Fruit fly (Drosophila melanogaster) whole organism, embryonic: ENCODE data around the gene Ppm1.

Source experiments
- ATbp ChIP-seq: fragments of 200-800 bp; sonication (Bioruptor generic); optimal IDR thresholded peaks from 2 replicates; lab custom pipeline; 2017; ENCODE audit warnings: missing biosample characterization, mild to moderate bottlenecking, missing genetic modification characterization, missing genetic modification reagents
- Asciz ChIP-seq: fragments of 200-800 bp; sonication (Bioruptor generic); optimal IDR thresholded peaks from 2 replicates; lab custom pipeline; 2017; ENCODE audit warnings: missing biosample characterization, mild to moderate bottlenecking, missing genetic modification characterization, missing genetic modification reagents
- B-H2 ChIP-seq: fragments of 200-800 bp; sonication (Bioruptor generic); optimal IDR thresholded peaks from 2 replicates; lab custom pipeline; 2018; ENCODE audit warnings: missing biosample characterization, mild to moderate bottlenecking, missing genetic modification characterization
- CG11456 ChIP-seq: fragments of 200-800 bp; sonication (Bioruptor generic); IDR thresholded peaks from 3 replicates; pipeline ENCODE4 v1.3.6; 2022; ENCODE audit warnings: missing biosample characterization, missing genetic modification characterization
- CG11695 ChIP-seq: fragments of 200-800 bp; sonication (Bioruptor generic); IDR thresholded peaks from 3 replicates; pipeline ENCODE4 v1.3.6; 2022; ENCODE audit warnings: missing biosample characterization, missing genetic modification characterization
- CG12071 ChIP-seq: fragments of 200-800 bp; sonication (Bioruptor generic); optimal IDR thresholded peaks from 3 replicates; lab custom pipeline; 2018; ENCODE audit warnings: missing biosample characterization, mild to moderate bottlenecking, missing genetic modification characterization
- CG12769 ChIP-seq: fragments of 200-800 bp; sonication (Bioruptor generic); optimal IDR thresholded peaks from 2 replicates; lab custom pipeline; 2019; ENCODE audit warnings: missing biosample characterization, mild to moderate bottlenecking, missing genetic modification characterization, moderate library complexity
- CG13296 ChIP-seq: fragments of 200-800 bp; sonication (Bioruptor generic); optimal IDR thresholded peaks from 3 replicates; lab custom pipeline; 2018; ENCODE audit warnings: missing biosample characterization, mild to moderate bottlenecking, missing genetic modification characterization
- CG13894 ChIP-seq: fragments of 200-800 bp; sonication (Bioruptor generic); optimal IDR thresholded peaks from 3 replicates; lab custom pipeline; 2018; ENCODE audit warnings: missing biosample characterization, mild to moderate bottlenecking, missing genetic modification characterization, moderate library complexity
- CG14441 ChIP-seq: fragments of 200-800 bp; sonication (Bioruptor generic); IDR thresholded peaks from 2 replicates; pipeline ENCODE4 v1.3.6; 2022; ENCODE audit warnings: missing biosample characterization, missing genetic modification characterization
- CG1603 ChIP-seq: fragments of 200-800 bp; sonication (Bioruptor generic); optimal IDR thresholded peaks from 2 replicates; lab custom pipeline; 2019; ENCODE audit warnings: missing biosample characterization, mild to moderate bottlenecking, missing genetic modification characterization, moderate library complexity
- CG16813 ChIP-seq: fragments of 200-800 bp; sonication (Bioruptor generic); IDR thresholded peaks from 3 replicates; pipeline ENCODE4 v1.3.6; 2022; ENCODE audit warnings: missing biosample characterization, missing genetic modification characterization; ENCODE audit not compliant: partially characterized antibody
- CG1792 ChIP-seq: fragments of 200-800 bp; sonication (Bioruptor generic); optimal IDR thresholded peaks from 2 replicates; lab custom pipeline; 2016; ENCODE audit warnings: missing biosample characterization, missing genetic modification characterization
- CG32772 ChIP-seq: fragments of 200-800 bp; sonication (Bioruptor generic); IDR thresholded peaks from 2 replicates; pipeline ENCODE4 v1.3.6; 2022; ENCODE audit warnings: missing biosample characterization, missing genetic modification characterization
- CG3281 ChIP-seq: fragments of 200-800 bp; sonication (Bioruptor generic); optimal IDR thresholded peaks from 3 replicates; lab custom pipeline; 2017; ENCODE audit warnings: missing biosample characterization, mild to moderate bottlenecking, missing genetic modification characterization
- CG33557 ChIP-seq: fragments of 200-800 bp; sonication (Bioruptor generic); optimal IDR thresholded peaks from 2 replicates; lab custom pipeline; 2019; ENCODE audit warnings: missing biosample characterization, mild to moderate bottlenecking, missing genetic modification characterization, moderate library complexity
- CG3838 ChIP-seq: fragments of 200-800 bp; sonication (Bioruptor generic); optimal IDR thresholded peaks from 3 replicates; lab custom pipeline; 2016; ENCODE audit warnings: missing biosample characterization, missing genetic modification characterization
- CG6683 ChIP-seq: fragments of 200-800 bp; sonication (Bioruptor generic); optimal IDR thresholded peaks from 2 replicates; lab custom pipeline; 2017; ENCODE audit warnings: missing biosample characterization, mild to moderate bottlenecking, missing genetic modification characterization, missing genetic modification reagents
- CG6765 ChIP-seq: fragments of 200-800 bp; sonication (Bioruptor generic); optimal IDR thresholded peaks from 3 replicates; lab custom pipeline; 2017; ENCODE audit warnings: missing biosample characterization, mild to moderate bottlenecking, missing genetic modification characterization
- CG7987 ChIP-seq: fragments of 200-800 bp; sonication (Bioruptor generic); optimal IDR thresholded peaks from 2 replicates; lab custom pipeline; 2018; ENCODE audit warnings: missing biosample characterization, mild to moderate bottlenecking, missing genetic modification characterization, moderate library complexity
- CrebB ChIP-seq: fragments of 200-800 bp; sonication (Bioruptor generic); optimal IDR thresholded peaks from 3 replicates; lab custom pipeline; 2018; ENCODE audit warnings: missing biosample characterization, mild to moderate bottlenecking, missing genetic modification characterization
- Dfd ChIP-seq, 2 experiments: fragments of >200 bp; optimal IDR thresholded peaks; 2 replicates each; lab custom pipeline; 2017; ENCODE audit warnings: missing biosample characterization in 2 of 2, missing genetic modification characterization in 2 of 2
- HHEX ChIP-seq: fragments of 200-800 bp; sonication (Bioruptor generic); optimal IDR thresholded peaks from 3 replicates; lab custom pipeline; 2017; ENCODE audit warnings: missing biosample characterization, mild to moderate bottlenecking, missing genetic modification characterization, missing genetic modification reagents
- Hey ChIP-seq: fragments of 200-800 bp; sonication (Bioruptor generic); optimal IDR thresholded peaks from 3 replicates; lab custom pipeline; 2018; ENCODE audit warnings: missing biosample characterization, mild to moderate bottlenecking, missing genetic modification characterization
- Hmr ChIP-seq: fragments of 200-800 bp; sonication (Bioruptor generic); optimal IDR thresholded peaks from 3 replicates; lab custom pipeline; 2017; ENCODE audit warnings: mild to moderate bottlenecking, missing biosample characterization, missing genetic modification reagents, missing genetic modification characterization
- MTF-1 ChIP-seq: fragments of 200-800 bp; sonication (Bioruptor generic); optimal IDR thresholded peaks from 2 replicates; lab custom pipeline; 2018; ENCODE audit warnings: missing biosample characterization, mild to moderate bottlenecking, missing genetic modification characterization, borderline replicate concordance
- Nf-YC ChIP-seq: fragments of 200-800 bp; optimal IDR thresholded peaks from 3 replicates; lab custom pipeline; 2019; ENCODE audit warnings: missing biosample characterization, mild to moderate bottlenecking, missing genetic modification characterization, moderate library complexity
- Oli ChIP-seq: fragments of 200-800 bp; sonication (Bioruptor generic); optimal IDR thresholded peaks from 2 replicates; lab custom pipeline; 2018; ENCODE audit warnings: missing biosample characterization, mild to moderate bottlenecking, missing genetic modification characterization, moderate library complexity
- cg ChIP-seq: fragments of 200-800 bp; sonication (Bioruptor generic); optimal IDR thresholded peaks from 3 replicates; lab custom pipeline; 2019; ENCODE audit warnings: missing biosample characterization, mild to moderate bottlenecking, missing genetic modification characterization, moderate library complexity
- chinmo ChIP-seq: fragments of 200-800 bp; sonication (Bioruptor generic); IDR thresholded peaks from 4 replicates; pipeline ENCODE4 v1.3.6; 2022; ENCODE audit warnings: missing biosample characterization, missing genetic modification characterization; ENCODE audit not compliant: partially characterized antibody
- cwo ChIP-seq: fragments of 200-800 bp; sonication (Bioruptor generic); optimal IDR thresholded peaks from 3 replicates; lab custom pipeline; 2017; ENCODE audit warnings: missing biosample characterization, missing genetic modification characterization, mild to moderate bottlenecking, moderate library complexity, missing genetic modification reagents
- dmrt99B ChIP-seq: fragments of 200-800 bp; sonication (Bioruptor generic); optimal IDR thresholded peaks from 2 replicates; lab custom pipeline; 2018; ENCODE audit warnings: missing biosample characterization, mild to moderate bottlenecking, missing genetic modification characterization, moderate library complexity
- exex ChIP-seq: fragments of 200-800 bp; sonication (Bioruptor generic); optimal IDR thresholded peaks from 4 replicates; lab custom pipeline; 2018; ENCODE audit warnings: missing biosample characterization, mild to moderate bottlenecking, missing genetic modification characterization, moderate library complexity
- fd64A ChIP-seq: fragments of 200-800 bp; sonication (Bioruptor generic); optimal IDR thresholded peaks from 3 replicates; lab custom pipeline; 2018; ENCODE audit warnings: missing biosample characterization, mild to moderate bottlenecking, missing genetic modification characterization
- grau ChIP-seq: fragments of 200-800 bp; optimal IDR thresholded peaks from 3 replicates; lab custom pipeline; 2019; ENCODE audit warnings: missing biosample characterization, mild to moderate bottlenecking, missing genetic modification characterization, moderate library complexity
- grn ChIP-seq: fragments of 200-800 bp; sonication (Bioruptor generic); optimal IDR thresholded peaks from 3 replicates; lab custom pipeline; 2017; ENCODE audit warnings: missing biosample characterization, missing genetic modification characterization
- hkb ChIP-seq, 2 experiments: fragments of 200-800 bp in 1 of 2; fragments of >200 bp in 1 of 2; sonication (Bioruptor generic) in 1 of 2; IDR thresholded peaks in 1 of 2; optimal IDR thresholded peaks in 1 of 2; 2 replicates each; pipeline versions ENCODE4 v1.3.6 to Lab custom; 2017 to 2022; ENCODE audit warnings: missing biosample characterization in 1 of 2, missing genetic modification characterization in 1 of 2
- jumu ChIP-seq: fragments of 200-800 bp; sonication (Bioruptor generic); optimal IDR thresholded peaks from 3 replicates; lab custom pipeline; 2016; ENCODE audit warnings: missing biosample characterization, missing genetic modification characterization
- kah ChIP-seq: fragments of 200-800 bp; sonication (Bioruptor generic); optimal IDR thresholded peaks from 2 replicates; lab custom pipeline; 2018; ENCODE audit warnings: missing biosample characterization, mild to moderate bottlenecking, missing genetic modification characterization
- kni ChIP-seq: fragments of 200-800 bp; sonication (Bioruptor generic); optimal IDR thresholded peaks from 3 replicates; lab custom pipeline; 2017; ENCODE audit warnings: mild to moderate bottlenecking, missing biosample characterization, missing genetic modification reagents, missing genetic modification characterization
- otp ChIP-seq: fragments of 200-800 bp; sonication (Bioruptor generic); IDR thresholded peaks from 3 replicates; pipeline ENCODE4, ENCODE4 v1.3.6; 2022; ENCODE audit warnings: missing biosample characterization, missing genetic modification characterization
- pho ChIP-seq: fragments of 200-800 bp; sonication (Bioruptor generic); optimal IDR thresholded peaks from 2 replicates; lab custom pipeline; 2016; ENCODE audit warnings: missing biosample characterization, missing genetic modification characterization
- so ChIP-seq: fragments of 200-800 bp; sonication (Bioruptor generic); IDR thresholded peaks from 3 replicates; pipeline ENCODE4 v1.3.6; 2022; ENCODE audit warnings: missing biosample characterization, missing genetic modification characterization
- sug ChIP-seq: fragments of 200-800 bp; optimal IDR thresholded peaks from 2 replicates; lab custom pipeline; 2019; ENCODE audit warnings: missing biosample characterization, mild to moderate bottlenecking, missing genetic modification characterization, moderate library complexity
- vvl ChIP-seq: fragments of 200-800 bp; sonication (Bioruptor generic); IDR thresholded peaks from 2 replicates; pipeline ENCODE4 v1.3.6; 2022; ENCODE audit warnings: missing biosample characterization, missing genetic modification characterization
- wek ChIP-seq: fragments of 200-800 bp; sonication (Bioruptor generic); optimal IDR thresholded peaks from 3 replicates; lab custom pipeline; 2018; ENCODE audit warnings: missing biosample characterization, mild to moderate bottlenecking, missing genetic modification characterization, moderate library complexity
- zfh1 ChIP-seq: fragments of 200-800 bp; sonication (Bioruptor generic); IDR thresholded peaks from 3 replicates; pipeline ENCODE4 v1.3.6; 2022; ENCODE audit warnings: missing biosample characterization, missing genetic modification characterization

Gene Ppm1

DNA sequence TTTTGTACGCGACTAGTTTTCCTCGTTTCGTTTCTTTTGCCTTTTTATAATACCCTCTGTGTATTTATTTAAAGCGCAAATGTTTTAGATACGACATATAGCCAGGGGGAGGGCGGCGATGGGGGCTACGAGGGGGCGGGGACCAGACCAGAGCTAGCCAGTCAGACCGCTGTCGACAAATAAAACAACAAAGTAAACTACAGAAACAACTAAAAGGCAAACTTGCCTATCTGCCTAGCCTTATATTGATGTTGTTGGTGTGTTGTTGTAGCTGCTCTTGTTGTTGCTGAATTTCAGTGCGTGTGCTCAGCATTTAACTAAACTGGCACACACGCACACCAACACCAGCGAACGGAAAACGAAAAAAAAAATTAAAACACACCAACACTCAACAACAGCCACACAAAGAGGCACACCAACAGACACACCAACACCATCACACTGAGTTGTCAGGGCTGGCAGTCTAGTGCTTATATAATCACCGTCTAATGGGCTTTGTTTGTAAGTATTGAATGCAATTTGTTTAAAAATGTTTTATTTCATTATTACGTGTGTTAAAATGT lies 48.3 kb downstream of the Ppm1 start (continued):
- peak; percentile 18 for TF ChIP-seq cwo (GFP tag; lab: Kevin White, UChicago)
- TF ChIP-seq CG1792 (GFP tag; lab: Kevin White, UChicago), result no peak
- peak; percentile 8 for TF ChIP-seq CG6683 (GFP tag; lab: Kevin White, UChicago)
- 0 out of 3 replicates have a peak, but pooled peaks have one; percentile 36 for TF ChIP-seq otp (GFP tag; lab: Robert Waterston, UW)
- TF ChIP-seq CrebB (tag; lab: Kevin White, UChicago), result peak; percentile 45
- no peak for TF ChIP-seq CG16813
- peak; percentile 60; the same call in 1 of the 2 replicates for TF ChIP-seq CG32772 (GFP tag; lab: Robert Waterston, UW)
- peak; percentile 17 for TF ChIP-seq CG3281
- TF ChIP-seq chinmo (GFP tag; lab: Robert Waterston, UW), result peak; percentile 88; the same call in 2 of the 4 replicates
- no peak for TF ChIP-seq kah (GFP tag; lab: Kevin White, UChicago)
- peak; percentile 64 for TF ChIP-seq CG6765 (GFP tag; lab: Kevin White, UChicago)
- peak; percentile 43 for TF ChIP-seq pho (GFP tag; lab: Kevin White, UChicago)
- no peak for TF ChIP-seq hkb (optimal IDR thresholded peaks at IDR 0.05; lab: Kevin White, UChicago)
- TF ChIP-seq hkb (GFP tag; IDR thresholded peaks at IDR 0.05; lab: Robert Waterston, UW), result peak; percentile 47; the same call in 1 of the 2 replicates
- peak; percentile 19 for TF ChIP-seq CG3838
- peak; percentile 81 for TF ChIP-seq kni (GFP tag; lab: Kevin White, UChicago)
- TF ChIP-seq CG12769, result peak; percentile 78
- TF ChIP-seq Hey (tag; lab: Kevin White, UChicago), result peak; percentile 18
- TF ChIP-seq fd64A, result peak; percentile 28
- peak; percentile 9 for TF ChIP-seq exex (tag; lab: Kevin White, UChicago)
- peak; percentile 18 for TF ChIP-seq grau (tag; lab: Kevin White, UChicago)
- TF ChIP-seq sug (tag; lab: Kevin White, UChicago), result peak; percentile 47
- TF ChIP-seq CG11456 (GFP tag; lab: Robert Waterston, UW), result 0 out of 3 replicates have a peak, but pooled peaks have one; percentile 32
- peak; percentile 13 for TF ChIP-seq HHEX (GFP tag; lab: Kevin White, UChicago)
- peak; percentile 30; the same call in 1 of the 2 replicates for TF ChIP-seq CG14441 (GFP tag; lab: Robert Waterston, UW)
- peak; percentile 87 for TF ChIP-seq cg (GFP tag; lab: Kevin White, UChicago)
- TF ChIP-seq vvl (GFP tag; lab: Robert Waterston, UW), result no peak
- TF ChIP-seq dmrt99B (tag; lab: Kevin White, UChicago), result peak; percentile 20
- TF ChIP-seq CG13894 (tag; lab: Kevin White, UChicago), result peak; percentile 74
- 0 out of 3 replicates have a peak, but pooled peaks have one; percentile 5 for TF ChIP-seq so (GFP tag; lab: Robert Waterston, UW)
- peak; percentile 19 for TF ChIP-seq CG33557
- peak; percentile 20 for TF ChIP-seq MTF-1 (GFP tag; lab: Kevin White, UChicago)
- TF ChIP-seq wek, result peak; percentile 24
- TF ChIP-seq Asciz, result peak; percentile 42
- peak; percentile 59 for TF ChIP-seq B-H2 (GFP tag; lab: Kevin White, UChicago)
- TF ChIP-seq Dfd (GFP tag; optimal IDR thresholded peaks at IDR 0.05; lab: Kevin White, UChicago), result no peak
- TF ChIP-seq ATbp (GFP tag; lab: Kevin White, UChicago), result peak; percentile 39
- TF ChIP-seq CG1603 (tag; lab: Kevin White, UChicago), result peak; percentile 14
- TF ChIP-seq CG13296 (GFP tag; lab: Kevin White, UChicago), result peak; percentile 59
- no peak for TF ChIP-seq jumu (GFP tag; lab: Kevin White, UChicago)
- TF ChIP-seq grn (GFP tag; lab: Kevin White, UChicago), result peak; percentile 15
- peak; percentile 13; the same call in 1 of the 3 replicates for TF ChIP-seq zfh1 (GFP tag; lab: Robert Waterston, UW)
- TF ChIP-seq CG7987 (GFP tag; lab: Kevin White, UChicago), result peak; percentile 33
- TF ChIP-seq Hmr (GFP tag; lab: Kevin White, UChicago), result peak; percentile 52
- TF ChIP-seq Oli (tag; lab: Kevin White, UChicago), result no peak
- peak; percentile 40 for TF ChIP-seq CG12071 (GFP tag; lab: Kevin White, UChicago)
- TF ChIP-seq Nf-YC, result peak; percentile 25
- TF ChIP-seq CG11695 (GFP tag; lab: Robert Waterston, UW), result 0 out of 3 replicates have a peak, but pooled peaks have one; percentile 5
